Worm (Caenorhabditis elegans): ENCODE measurements around the gene clc-20.

clc-20 gene

DNA sequence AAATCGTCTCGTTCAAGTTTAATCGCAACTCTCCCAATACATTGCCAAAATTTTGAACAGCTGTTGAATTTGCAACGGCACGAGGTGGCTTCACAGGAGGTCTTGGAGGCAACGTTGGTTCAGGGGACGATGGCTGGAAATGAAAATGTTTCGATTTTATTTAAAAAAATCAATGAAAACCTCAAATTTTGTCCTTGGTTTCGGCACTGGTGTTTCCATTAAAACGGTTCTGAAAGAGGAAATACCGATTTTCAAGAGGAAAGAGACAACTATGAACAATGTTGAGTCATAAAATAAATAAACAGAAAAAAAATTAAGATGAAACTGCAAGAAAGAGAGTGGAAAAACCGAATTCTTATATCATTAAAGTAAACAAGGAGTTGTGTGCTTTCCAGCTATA lies 34.9 kb downstream of the clc-20 start, which contains the start of gene F23H11.4:
F23H11.4 (minus strand) TSS at position 229 of the 400 bp plus-strand sequence.
- TF ChIP-seq cog-1 (tag; optimal IDR thresholded peaks at IDR 0.05) (no peak), med-1 (GFP tag; optimal IDR thresholded peaks at IDR 0.05; ENCODE audit: insufficient read depth) (no peak), tab-1 (GFP tag; IDR thresholded peaks at IDR 0.05) (no peak), ztf-23 (GFP tag; IDR thresholded peaks at IDR 0.05) (no peak), flt-1 (GFP tag; IDR thresholded peaks at IDR 0.05) (no peak), klf-2 (GFP tag; conservative IDR thresholded peaks at IDR 0.05) (no peak), T22C8.4 (GFP tag; IDR thresholded peaks at IDR 0.05) (no peak), ztf-29 (GFP tag; IDR thresholded peaks at IDR 0.05) (no peak), ref-1 (GFP tag; conservative IDR thresholded peaks at IDR 0.05) (no peak)

DNA sequence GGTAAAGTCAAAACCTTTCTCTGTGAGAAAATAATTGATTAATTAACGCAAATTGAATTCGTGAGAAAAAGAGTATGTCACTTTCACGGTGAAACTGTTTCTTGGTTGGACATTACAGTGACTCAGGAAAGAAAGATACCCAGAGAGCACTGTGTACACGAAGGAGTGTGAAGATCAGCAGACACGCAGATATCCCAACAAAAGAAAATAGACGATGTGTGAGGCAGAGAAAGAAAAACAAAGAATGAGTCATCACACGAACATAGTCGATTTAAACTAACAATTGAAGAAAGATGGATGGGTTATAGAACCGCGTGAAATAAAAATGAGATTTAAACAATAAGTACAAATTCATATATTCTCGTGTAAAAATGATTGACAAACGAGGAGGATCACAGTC lies 35.6 kb downstream of the clc-20 start:
- TF ChIP-seq ref-1 (GFP tag; conservative IDR thresholded peaks at IDR 0.05) (no peak), klf-2 (GFP tag; conservative IDR thresholded peaks at IDR 0.05) (no peak), ztf-23 (GFP tag; IDR thresholded peaks at IDR 0.05) (no peak), tab-1 (GFP tag; IDR thresholded peaks at IDR 0.05) (no peak), T22C8.4 (GFP tag; IDR thresholded peaks at IDR 0.05) (no peak), med-1 (GFP tag; optimal IDR thresholded peaks at IDR 0.05; ENCODE audit: insufficient read depth) (no peak), flt-1 (GFP tag; IDR thresholded peaks at IDR 0.05) (no peak), cog-1 (tag; optimal IDR thresholded peaks at IDR 0.05) (no peak), ztf-29 (GFP tag; IDR thresholded peaks at IDR 0.05) (no peak)

DNA sequence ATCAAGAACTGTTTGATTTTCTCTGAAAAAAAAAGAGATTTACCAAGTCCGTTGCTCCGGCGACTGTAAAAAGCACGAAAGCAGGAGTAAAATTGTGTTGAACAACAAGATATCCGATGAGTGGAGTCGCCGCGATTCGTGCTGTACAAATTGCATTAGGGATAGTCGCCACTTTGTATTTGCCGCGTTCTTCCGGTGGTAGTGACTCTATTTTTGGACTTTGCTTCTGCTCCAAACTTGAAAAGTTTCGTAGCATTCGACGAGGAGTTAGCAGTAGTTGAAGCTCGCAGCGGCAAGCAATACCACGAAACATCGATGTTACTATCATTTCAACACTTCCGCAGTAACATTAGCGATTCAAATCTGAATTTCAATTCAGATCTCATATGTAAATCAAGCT lies 37.2 kb downstream of the clc-20 start, which contains the start of gene crls-1:
crls-1 (minus strand) TSS at position 363 of the 400 bp plus-strand sequence.
- TF ChIP-seq T22C8.4 (GFP tag; IDR thresholded peaks at IDR 0.05) = no peak
- no peak for TF ChIP-seq cog-1 (tag; optimal IDR thresholded peaks at IDR 0.05)
- TF ChIP-seq tab-1 (GFP tag; IDR thresholded peaks at IDR 0.05) = no peak
- no peak for TF ChIP-seq ztf-23 (GFP tag; IDR thresholded peaks at IDR 0.05)
- TF ChIP-seq flt-1 (GFP tag; IDR thresholded peaks at IDR 0.05) = no peak

DNA sequence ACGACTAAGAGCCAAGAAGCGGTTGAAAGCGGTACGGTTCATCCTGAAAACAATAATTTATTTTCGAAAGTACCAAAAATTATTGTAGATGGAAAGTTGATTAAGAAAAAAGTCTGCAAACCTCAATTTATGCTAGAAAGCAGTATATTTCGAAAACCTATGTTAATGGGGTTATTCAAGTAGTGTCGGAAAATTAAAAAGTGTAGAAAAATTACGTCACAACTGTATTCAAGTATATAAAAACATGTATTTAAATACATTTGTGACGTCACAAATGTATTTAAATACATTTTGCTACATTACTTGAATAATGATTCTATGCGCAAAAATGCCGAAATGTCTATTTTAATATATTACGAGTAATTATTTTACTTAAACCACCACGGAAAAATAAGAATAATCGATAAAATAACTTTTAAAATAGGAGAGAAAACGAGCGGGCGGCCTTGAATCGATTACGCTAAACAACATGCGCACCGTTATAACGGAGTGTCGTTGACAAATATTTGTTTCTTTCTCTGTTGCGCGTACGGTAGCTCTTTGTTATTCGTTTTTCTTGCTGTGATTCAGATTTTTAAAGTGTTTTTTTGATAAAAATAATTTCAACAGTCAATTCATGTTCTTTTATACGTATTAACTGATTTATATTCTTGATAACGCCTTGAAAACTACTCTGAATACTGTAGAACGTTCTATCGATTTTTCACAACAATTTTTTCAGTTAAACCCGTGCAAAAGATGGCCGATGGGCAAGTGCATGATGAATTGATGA lies 38.3 kb downstream of the clc-20 start, which contains the start of the genes F23H11.5 and bra-2:
F23H11.5 (minus strand) TSS at position 51 of the 772 bp plus-strand sequence.
bra-2 (plus strand) TSS at position 722 of the 772 bp plus-strand sequence.
- TF ChIP-seq ztf-23 (GFP tag; IDR thresholded peaks at IDR 0.05) = no peak
- TF ChIP-seq ref-1 (GFP tag; conservative IDR thresholded peaks at IDR 0.05) = no peak
- TF ChIP-seq ztf-29 (GFP tag; IDR thresholded peaks at IDR 0.05) = no peak
- TF ChIP-seq T22C8.4 (GFP tag; IDR thresholded peaks at IDR 0.05) = no peak
- TF ChIP-seq cog-1 (tag; optimal IDR thresholded peaks at IDR 0.05) = no peak
- TF ChIP-seq tab-1 (GFP tag; IDR thresholded peaks at IDR 0.05) = no peak
- TF ChIP-seq flt-1 (GFP tag; IDR thresholded peaks at IDR 0.05) = no peak
- no peak for TF ChIP-seq klf-2 (GFP tag; conservative IDR thresholded peaks at IDR 0.05)
- TF ChIP-seq med-1 (GFP tag; optimal IDR thresholded peaks at IDR 0.05; ENCODE audit: insufficient read depth) = no peak

DNA sequence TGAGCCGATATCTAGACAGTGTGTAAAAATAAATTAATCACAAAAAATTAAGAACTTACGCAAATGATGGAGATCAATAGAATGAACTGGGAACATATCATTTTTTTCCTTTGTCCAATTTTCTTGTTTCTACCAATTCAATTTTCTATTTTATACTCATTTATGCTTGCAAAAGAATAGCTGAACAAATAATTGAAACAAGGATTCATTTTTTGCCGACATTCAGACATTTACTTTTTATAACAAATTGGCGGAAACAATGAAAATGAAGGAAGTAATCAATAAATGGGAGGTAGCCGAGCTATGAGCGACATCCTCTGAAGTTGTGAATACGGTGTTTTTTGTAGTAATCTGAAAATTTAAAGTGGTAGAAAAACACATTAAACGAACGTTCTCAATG lies 44.5 kb downstream of the clc-20 start, which contains the start of gene idpp-13:
idpp-13 (minus strand) TSS at position 101 of the 400 bp plus-strand sequence.
- TF ChIP-seq klf-2 (GFP tag; conservative IDR thresholded peaks at IDR 0.05) (no peak), T22C8.4 (GFP tag; IDR thresholded peaks at IDR 0.05) (no peak), ztf-23 (GFP tag; IDR thresholded peaks at IDR 0.05) (no peak), flt-1 (GFP tag; IDR thresholded peaks at IDR 0.05) (no peak), ref-1 (GFP tag; conservative IDR thresholded peaks at IDR 0.05) (no peak), tab-1 (GFP tag; IDR thresholded peaks at IDR 0.05) (no peak), ztf-29 (GFP tag; IDR thresholded peaks at IDR 0.05) (no peak), med-1 (GFP tag; optimal IDR thresholded peaks at IDR 0.05; ENCODE audit: insufficient read depth) (no peak), cog-1 (tag; optimal IDR thresholded peaks at IDR 0.05) (no peak)

DNA sequence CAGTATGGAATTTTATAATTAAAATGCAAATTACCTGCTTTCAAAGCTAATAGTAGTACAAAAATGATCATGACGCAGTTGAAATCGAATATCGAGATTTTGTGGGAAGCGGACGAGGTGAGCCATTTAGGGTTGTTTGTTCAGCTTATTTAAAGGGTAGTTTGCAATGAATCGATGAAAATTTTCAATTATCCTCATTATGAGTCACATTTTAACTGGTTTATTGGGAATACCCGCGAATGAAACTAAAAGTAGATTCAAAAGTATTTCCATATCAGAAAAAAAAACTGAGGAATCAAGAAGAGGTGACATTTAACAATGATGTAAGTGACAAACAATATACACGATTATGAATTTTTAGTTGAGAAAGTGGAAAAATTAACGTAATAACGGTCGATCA lies 46.9 kb downstream of the clc-20 start, which contains the start of gene F23H11.7:
F23H11.7 (minus strand) TSS at position 101 of the 400 bp plus-strand sequence.
- TF ChIP-seq ztf-23 (GFP tag; IDR thresholded peaks at IDR 0.05) (no peak), T22C8.4 (GFP tag; IDR thresholded peaks at IDR 0.05) (no peak), flt-1 (GFP tag; IDR thresholded peaks at IDR 0.05) (no peak), cog-1 (tag; optimal IDR thresholded peaks at IDR 0.05) (no peak), ztf-29 (GFP tag; IDR thresholded peaks at IDR 0.05) (no peak), tab-1 (GFP tag; IDR thresholded peaks at IDR 0.05) (no peak), ref-1 (GFP tag; conservative IDR thresholded peaks at IDR 0.05) (no peak), med-1 (GFP tag; optimal IDR thresholded peaks at IDR 0.05; ENCODE audit: insufficient read depth) (no peak), klf-2 (GFP tag; conservative IDR thresholded peaks at IDR 0.05) (no peak)
